Fruit fly (Drosophila melanogaster): ENCODE measurements around the gene Vm26Ac.

dm6 chr2L:5947504-5947903, 10.9 kb downstream of the Vm26Ac start:
- TF ChIP-seq CTCF (optimal IDR thresholded peaks at IDR 0.05) (no peak), CG8478 (optimal IDR thresholded peaks at IDR 0.05) (no peak)
